Worm (Caenorhabditis elegans): Measurements from ENCODE around the gene irld-2.

- no peak for TF ChIP-seq ama-1 (optimal IDR thresholded peaks at IDR 0.05)
- TF ChIP-seq tra-4 (tag; optimal IDR thresholded peaks at IDR 0.05) = no peak
- no peak for TF ChIP-seq sea-1 (GFP tag; conservative IDR thresholded peaks at IDR 0.05)
- no peak for TF ChIP-seq ceh-36 (tag; optimal IDR thresholded peaks at IDR 0.05)
- no peak for TF ChIP-seq aly-1 (tag; optimal IDR thresholded peaks at IDR 0.05)
- no peak for TF ChIP-seq pes-1 (GFP tag; IDR thresholded peaks at IDR 0.05)
- no peak for TF ChIP-seq tbx-37 (GFP tag; conservative IDR thresholded peaks at IDR 0.05)
- no peak for TF ChIP-seq flt-1 (GFP tag; IDR thresholded peaks at IDR 0.05)
- no peak for TF ChIP-seq hmg-4 (GFP tag; optimal IDR thresholded peaks at IDR 0.05)
These were observed 38.4 kb downstream of the irld-2 start for ce11 chrX:13356469-13356868.
